Worm (Caenorhabditis elegans): ENCODE measurements around the gene E02H9.7.

E02H9.7 gene

DNA sequence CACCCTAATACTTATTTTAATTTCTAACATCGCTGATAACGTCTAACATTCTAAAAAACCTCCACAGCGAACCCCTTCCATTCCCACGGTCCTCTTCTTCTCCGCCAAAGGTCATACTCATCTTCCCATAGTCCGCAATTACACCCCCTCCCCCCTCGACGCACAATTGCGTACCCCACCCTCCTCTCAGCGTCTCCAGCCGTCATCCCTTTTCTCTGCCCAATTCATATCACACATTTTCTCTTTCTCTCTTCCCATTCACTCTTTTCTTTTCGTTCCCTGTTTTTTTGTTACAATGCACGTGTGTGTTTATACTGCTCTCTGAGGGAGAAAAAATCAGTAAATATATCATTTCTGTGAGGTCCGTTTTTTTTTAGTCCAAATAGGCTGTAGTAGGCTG lies 26.4 kb upstream of the E02H9.7 start (continued):
- TF ChIP-seq mef-2 (tag; optimal IDR thresholded peaks at IDR 0.05) (no peak), nhr-90 (tag; optimal IDR thresholded peaks at IDR 0.05; ENCODE audit: poor library complexity) (no peak), ceh-8 (GFP tag; optimal IDR thresholded peaks at IDR 0.05) (no peak), unc-30 (tag; optimal IDR thresholded peaks at IDR 0.05) (no peak), egl-27 (tag; optimal IDR thresholded peaks at IDR 0.05) (no peak), unc-130 (tag; optimal IDR thresholded peaks at IDR 0.05) (peak; percentile 6), grh-1 (GFP tag; IDR thresholded peaks at IDR 0.05) (no peak), pag-3 (tag; optimal IDR thresholded peaks at IDR 0.05; ENCODE audit: borderline replicate concordance, insufficient read depth) (no peak), ama-1 (optimal IDR thresholded peaks at IDR 0.05) (no peak), hlh-4 (tag; optimal IDR thresholded peaks at IDR 0.05) (no peak), swsn-7 (tag; optimal IDR thresholded peaks at IDR 0.05) (peak; percentile 20), pax-3 (tag; optimal IDR thresholded peaks at IDR 0.05) (no peak), sox-4 (tag; optimal IDR thresholded peaks at IDR 0.05) (no peak), vab-15 (tag; optimal IDR thresholded peaks at IDR 0.05) (no peak), nhr-77 (tag; optimal IDR thresholded peaks at IDR 0.05) (peak; percentile 25), hlh-17 (GFP tag; optimal IDR thresholded peaks at IDR 0.05; ENCODE audit: borderline replicate concordance) (no peak), lin-14 (GFP tag; optimal IDR thresholded peaks at IDR 0.05) (peak; percentile 89), ceh-88 (GFP tag; IDR thresholded peaks at IDR 0.05) (no peak), Y116A8C.19 (tag; optimal IDR thresholded peaks at IDR 0.05; ENCODE audit: borderline replicate concordance) (no peak), tbx-2 (tag; optimal IDR thresholded peaks at IDR 0.05) (no peak), pqm-1 (tag; optimal IDR thresholded peaks at IDR 0.05) (no peak), jun-1 (tag; optimal IDR thresholded peaks at IDR 0.05) (no peak), ces-1 (GFP tag; optimal IDR thresholded peaks at IDR 0.05) (no peak), nhr-76 (tag; optimal IDR thresholded peaks at IDR 0.05) (no peak), tlp-1 (tag; optimal IDR thresholded peaks at IDR 0.05) (no peak), fkh-4 (tag; optimal IDR thresholded peaks at IDR 0.05; ENCODE audit: borderline replicate concordance) (no peak), mdl-1 (tag; optimal IDR thresholded peaks at IDR 0.05) (peak in 1 of 2 experiments; percentile 72), nhr-11 (tag; optimal IDR thresholded peaks at IDR 0.05) (no peak), nhr-19 (GFP tag; conservative IDR thresholded peaks at IDR 0.05) (peak; percentile 55), nhr-47 (tag; optimal IDR thresholded peaks at IDR 0.05) (peak; percentile 15), aha-1 (tag; optimal IDR thresholded peaks at IDR 0.05) (no peak), egl-13 (tag; optimal IDR thresholded peaks at IDR 0.05) (no peak), unc-98 (GFP tag; IDR thresholded peaks at IDR 0.05) (no peak), ceh-90 (tag; optimal IDR thresholded peaks at IDR 0.05) (no peak), fkh-8 (tag; optimal IDR thresholded peaks at IDR 0.05) (peak; percentile 38), mep-1 (tag; optimal IDR thresholded peaks at IDR 0.05) (peak; percentile 70), lir-3 (tag; optimal IDR thresholded peaks at IDR 0.05; ENCODE audit: poor library complexity) (no peak), ztf-4 (tag; optimal IDR thresholded peaks at IDR 0.05) (no peak), mab-9 (GFP tag; IDR thresholded peaks at IDR 0.05) (no peak), C34B4.2 (tag; optimal IDR thresholded peaks at IDR 0.05) (no peak), zip-4 (GFP tag; optimal IDR thresholded peaks at IDR 0.05) (no peak), skn-1 (tag; optimal IDR thresholded peaks at IDR 0.05) (peak; percentile 78), sup-37 (GFP tag; optimal IDR thresholded peaks at IDR 0.05) (no peak), ceh-82 (tag; optimal IDR thresholded peaks at IDR 0.05) (peak; percentile 23 to 73 (median 27)), F16B12.6 (tag; optimal IDR thresholded peaks at IDR 0.05) (peak; percentile 94), C04F5.9 (tag; optimal IDR thresholded peaks at IDR 0.05) (no peak)
